Worm (Caenorhabditis elegans) whole organism, dauer: ENCODE data around the gene Y57G7A.3.
"Not testable (repeated sequence)": the region's sequence is repeated elsewhere in the genome, so short reads cannot be mapped to it uniquely, and the experiment has no call there.

Source experiments
- unc-62 ChIP-seq: sonication (generic microtip); optimal IDR thresholded peaks from 2 replicates; lab custom pipeline; 2017; ENCODE audit warnings: missing biosample characterization, missing genetic modification reagents, missing genetic modification characterization

Y57G7A.3 gene

DNA sequence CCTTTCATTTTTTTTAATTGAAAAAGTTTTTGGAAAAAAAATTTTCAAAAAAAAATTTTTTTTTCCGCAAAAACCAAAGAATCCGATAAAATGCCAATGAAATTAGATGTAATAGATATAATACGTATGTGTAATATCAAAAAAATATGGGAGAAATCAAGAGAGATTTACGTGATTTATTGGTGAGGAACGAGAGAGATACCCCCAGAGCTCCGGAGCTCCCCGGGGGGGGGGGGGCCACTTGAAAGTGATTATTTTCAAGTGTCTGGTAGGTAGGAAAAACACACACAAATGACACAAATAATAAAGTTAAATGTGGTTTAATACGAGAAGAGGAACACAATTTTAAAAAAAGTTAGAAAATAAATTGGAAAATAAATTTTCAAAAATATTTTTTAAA lies 8.8 kb upstream of the Y57G7A.3 start, which contains the start of gene Y57G7A.11:
Gene Y57G7A.11 (minus strand): TSS at position 101 of the 400 bp plus-strand sequence.
- TF ChIP-seq unc-62 (GFP tag; lab: Kevin White, UChicago), result no peak

DNA sequence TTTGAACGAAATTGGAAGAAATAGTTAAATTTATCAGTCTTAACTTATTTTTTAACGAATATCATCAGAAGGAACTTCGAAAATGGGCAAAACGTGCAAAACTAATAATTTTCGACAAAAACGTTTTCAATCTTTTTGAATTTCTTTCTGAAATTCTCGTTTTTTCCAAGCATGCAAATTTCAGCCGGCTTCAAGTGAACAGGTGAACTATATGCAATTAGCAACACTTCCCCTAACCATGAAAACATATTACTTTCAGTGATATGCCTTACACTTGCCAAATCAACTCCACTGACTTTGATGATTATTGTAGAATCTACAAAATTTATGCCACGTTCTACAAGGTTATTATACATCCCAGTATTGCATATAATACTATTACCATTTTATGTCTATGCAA lies 7.2 kb upstream of the Y57G7A.3 start, which contains the start of gene srz-63:
Gene srz-63 (plus strand): TSS at position 301 of the 400 bp plus-strand sequence.
- TF ChIP-seq unc-62 (GFP tag; lab: Kevin White, UChicago), result not testable (repeated sequence)

DNA sequence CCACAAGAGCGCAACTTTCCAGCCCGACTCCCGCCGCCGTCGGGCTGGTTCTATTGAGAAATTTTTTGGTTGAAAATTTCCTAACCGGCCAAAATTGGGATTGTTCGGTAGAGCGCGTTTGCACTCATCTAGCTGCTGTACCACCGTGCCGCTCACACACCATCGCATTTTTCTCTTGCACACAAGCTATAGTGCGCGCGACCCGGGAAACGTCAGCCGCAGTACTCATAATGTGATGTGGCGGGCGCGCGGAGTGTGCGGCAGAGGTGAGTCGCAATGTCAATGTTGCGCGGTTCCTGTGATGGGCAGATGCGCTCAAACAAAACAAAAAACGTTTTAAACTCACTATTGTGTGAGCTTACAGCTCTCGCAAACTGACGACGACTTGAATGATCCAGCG lies 597 bp upstream of the Y57G7A.3 start:
- no peak for TF ChIP-seq unc-62 (GFP tag; lab: Kevin White, UChicago)

DNA sequence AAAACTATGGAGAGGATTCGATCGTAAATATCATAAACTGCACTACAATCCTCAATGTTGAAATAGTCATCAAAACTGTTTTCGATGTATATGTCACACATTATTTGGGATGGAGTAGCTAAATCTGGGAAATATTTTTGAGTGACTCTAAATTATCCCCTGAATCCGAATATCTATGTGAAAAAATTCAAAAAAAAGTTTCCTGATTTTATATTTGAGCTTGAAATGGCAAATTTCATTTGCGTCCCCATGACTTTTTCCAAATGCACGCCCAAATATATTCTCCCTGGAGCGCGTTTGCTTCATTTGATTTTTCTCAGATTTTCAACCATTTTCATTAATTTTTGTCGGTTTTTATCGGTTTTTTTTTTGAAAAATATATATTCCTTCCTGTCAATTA lies 7.6 kb downstream of the Y57G7A.3 start, which contains the start of gene srz-64:
Gene srz-64 (minus strand): TSS at position 101 of the 400 bp plus-strand sequence.
- TF ChIP-seq unc-62 (GFP tag; lab: Kevin White, UChicago), result no peak

DNA sequence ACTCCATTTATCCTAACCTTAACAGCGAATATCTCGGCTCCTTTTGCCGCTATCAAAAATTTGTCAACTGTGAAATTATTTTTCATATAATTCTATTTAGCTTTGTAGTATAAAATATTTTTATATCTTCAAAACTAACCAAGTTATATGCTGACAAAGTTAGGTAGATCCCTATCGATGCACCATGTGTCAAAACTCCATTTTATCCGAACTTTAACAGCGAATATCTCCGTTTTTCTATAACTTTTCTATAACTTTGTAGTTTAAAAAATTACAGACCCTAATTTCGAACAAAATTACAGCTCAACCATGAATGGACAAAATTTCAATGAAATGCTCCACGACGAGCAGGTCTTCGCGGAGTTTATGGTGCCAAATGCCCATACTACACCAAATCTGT lies 10.2 kb downstream of the Y57G7A.3 start, which contains the start of gene Y57G7A.2:
Gene Y57G7A.2 (plus strand): TSS at position 301 of the 400 bp plus-strand sequence.
- no peak for TF ChIP-seq unc-62 (GFP tag; lab: Kevin White, UChicago)

DNA sequence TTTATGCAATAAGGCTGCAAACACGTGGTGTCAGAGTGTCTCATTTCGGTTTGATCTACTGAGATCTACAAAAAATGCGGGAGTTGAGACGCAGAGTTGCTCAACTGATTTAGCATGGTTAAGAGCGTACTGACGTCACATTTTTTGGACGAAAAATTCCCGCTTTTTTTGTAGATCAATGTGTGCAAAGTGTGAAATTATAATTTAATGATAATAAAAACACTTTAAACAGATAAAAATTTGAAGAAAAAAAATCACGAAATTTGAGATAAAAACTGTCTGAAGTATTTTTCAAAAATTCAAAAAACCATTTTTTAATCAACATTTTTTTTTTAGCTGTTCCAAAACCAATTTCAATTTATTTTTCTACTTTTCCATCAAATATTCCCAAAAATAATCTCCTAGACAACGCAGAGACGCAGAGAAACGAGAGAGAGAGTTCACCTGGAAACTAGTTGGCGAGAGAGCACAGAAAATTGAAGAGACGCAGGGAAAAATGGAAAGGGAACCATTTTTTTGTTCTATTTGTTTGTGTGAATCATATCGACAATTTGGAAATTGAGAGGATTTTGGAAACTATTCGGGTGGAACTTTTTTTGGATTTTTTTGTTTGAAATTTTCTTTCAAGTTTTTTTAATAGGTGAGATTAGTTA lies 11.6 kb downstream of the Y57G7A.3 start:
- no peak for TF ChIP-seq unc-62 (GFP tag; lab: Kevin White, UChicago)

DNA sequence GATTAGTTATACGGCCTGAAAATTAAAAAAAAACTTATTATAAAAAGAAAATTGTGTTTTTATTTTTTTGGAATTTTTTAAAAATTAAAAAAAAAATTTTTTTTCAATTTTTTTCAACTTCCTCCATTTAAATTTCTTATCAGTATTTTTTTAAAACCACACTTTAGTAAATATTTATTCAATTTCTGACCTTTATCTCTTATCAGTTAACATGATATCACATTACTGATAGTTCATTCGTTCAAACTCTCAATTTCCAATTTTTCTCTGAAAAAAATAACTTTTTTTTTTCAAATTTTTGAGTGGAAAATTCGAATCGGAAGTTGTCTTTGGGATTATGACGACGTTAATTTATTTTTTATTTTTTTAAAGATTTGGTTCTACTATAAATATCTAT lies 12.1 kb downstream of the Y57G7A.3 start:
- TF ChIP-seq unc-62 (GFP tag; lab: Kevin White, UChicago), result no peak

DNA sequence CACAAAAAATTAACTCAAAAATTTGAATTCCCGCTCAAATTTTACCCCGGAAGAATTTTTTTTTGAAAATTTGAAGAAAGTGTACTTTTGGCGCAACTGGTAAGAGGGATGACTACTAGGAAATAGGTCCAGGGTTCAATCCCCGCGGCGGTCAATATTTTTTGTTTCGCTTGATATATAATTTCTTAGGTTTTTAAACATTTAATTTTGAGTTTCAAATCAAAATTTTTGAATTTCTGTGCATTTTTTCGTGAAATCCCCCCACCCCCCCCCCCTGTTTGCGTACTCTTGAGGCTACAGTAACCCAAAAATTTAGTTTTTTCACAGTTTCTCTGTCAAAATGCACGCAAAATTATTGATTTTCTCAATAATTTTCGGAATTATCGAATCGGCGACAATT lies 12.6 kb downstream of the Y57G7A.3 start, which contains the start of gene Y57G7A.1:
Gene Y57G7A.1 (plus strand): TSS at position 301 of the 400 bp plus-strand sequence.
- no peak for TF ChIP-seq unc-62 (GFP tag; lab: Kevin White, UChicago)

DNA sequence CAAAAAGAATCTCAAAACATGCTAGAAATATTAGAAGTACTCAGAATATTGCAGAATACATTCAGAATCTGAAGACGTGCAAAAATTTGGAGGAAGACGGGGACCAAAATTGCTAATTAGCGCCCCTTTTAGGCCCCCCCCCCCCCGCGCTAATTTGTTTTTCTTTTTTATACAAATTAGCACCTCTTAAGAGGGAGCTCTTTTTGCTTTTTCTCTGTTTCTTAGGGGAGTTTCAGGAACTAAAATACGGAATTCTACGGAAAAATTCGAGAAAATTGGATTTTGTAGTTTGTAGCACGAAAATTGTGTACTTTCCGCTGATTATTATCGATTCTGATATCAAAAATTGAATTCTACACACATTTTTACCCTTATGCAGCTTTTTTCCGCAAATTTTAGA lies 16.0 kb downstream of the Y57G7A.3 start, which contains the start of gene glb-31:
Gene glb-31 (minus strand): TSS at position 101 of the 400 bp plus-strand sequence.
- TF ChIP-seq unc-62 (GFP tag; lab: Kevin White, UChicago), result no peak

DNA sequence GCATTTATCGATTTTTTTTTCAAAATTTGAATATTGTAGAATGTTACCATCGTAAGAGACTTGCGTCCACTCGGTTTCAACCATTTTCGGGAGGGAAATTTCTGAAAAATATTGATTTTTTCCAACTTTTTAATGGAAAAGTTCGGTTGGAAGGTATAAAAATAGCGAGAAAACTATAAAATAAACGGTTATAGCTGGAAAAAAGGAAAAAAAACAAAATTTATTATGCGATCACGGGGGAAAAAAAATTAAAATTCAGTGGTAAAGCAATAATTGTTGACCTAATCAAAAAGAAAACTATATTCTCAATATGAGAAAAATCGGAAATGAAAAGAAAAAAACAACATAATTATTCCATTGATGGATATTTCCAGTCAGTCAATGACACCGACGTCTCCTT lies 20.5 kb downstream of the Y57G7A.3 start, which contains the start of gene emc-2:
Gene emc-2 (minus strand): TSS at position 101 of the 400 bp plus-strand sequence.
- TF ChIP-seq unc-62 (GFP tag; lab: Kevin White, UChicago), result no peak

DNA sequence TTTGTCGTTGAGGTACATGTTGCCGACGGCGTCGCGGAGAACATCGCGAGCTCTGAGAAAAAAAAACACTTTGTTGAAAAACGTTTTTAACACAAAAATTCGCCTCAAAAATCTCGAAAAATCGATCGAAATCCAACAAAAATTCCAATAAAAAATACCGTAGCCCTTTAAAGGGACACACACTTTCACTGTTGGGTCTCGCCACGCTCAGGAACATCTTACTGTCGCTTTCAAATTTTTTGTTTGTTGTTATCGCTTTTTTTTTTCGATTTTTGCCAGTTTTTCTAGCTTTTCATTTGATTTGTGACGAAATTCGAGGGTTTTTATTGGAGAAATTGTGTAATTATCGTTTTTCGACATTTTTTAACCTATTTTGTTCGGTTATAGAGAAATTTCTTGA lies 21.0 kb downstream of the Y57G7A.3 start:
- TF ChIP-seq unc-62 (GFP tag; lab: Kevin White, UChicago), result no peak

DNA sequence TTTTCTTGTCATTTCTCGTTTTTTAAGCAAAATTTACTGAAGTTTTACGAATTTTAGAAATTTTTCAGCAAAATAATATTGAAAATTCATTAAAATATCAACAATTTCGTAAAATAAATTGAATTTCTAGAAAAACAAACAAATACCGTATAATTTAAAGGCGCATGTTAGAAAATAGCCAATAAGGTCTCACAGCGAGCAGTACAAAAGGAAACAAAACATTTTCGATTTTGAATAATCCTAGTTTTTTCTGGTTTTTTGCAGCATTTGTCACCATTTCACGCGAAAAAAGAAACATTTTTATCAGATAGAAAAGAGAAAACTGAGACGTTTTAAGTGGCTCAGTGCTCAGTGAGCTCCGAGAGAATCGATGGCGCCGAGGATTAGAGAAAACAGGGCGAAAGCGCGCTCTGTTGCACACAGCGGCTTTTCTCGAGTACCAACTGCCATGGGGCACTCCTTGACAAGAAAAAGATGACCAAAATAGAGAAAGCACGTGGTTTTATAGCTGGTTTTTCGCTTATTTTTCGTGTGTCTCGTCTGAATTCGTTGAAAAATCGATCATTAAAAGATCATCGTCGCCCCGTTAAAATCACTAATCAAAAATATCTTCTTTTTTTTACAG lies 24.4 kb downstream of the Y57G7A.3 start, which contains the start of the genes alh-6 and fcho-1:
Gene alh-6 (minus strand): TSS at position 242 of the 625 bp plus-strand sequence.
Gene fcho-1 (plus strand): TSS at position 624 of the 625 bp plus-strand sequence.
- no peak for TF ChIP-seq unc-62 (GFP tag; lab: Kevin White, UChicago)

DNA sequence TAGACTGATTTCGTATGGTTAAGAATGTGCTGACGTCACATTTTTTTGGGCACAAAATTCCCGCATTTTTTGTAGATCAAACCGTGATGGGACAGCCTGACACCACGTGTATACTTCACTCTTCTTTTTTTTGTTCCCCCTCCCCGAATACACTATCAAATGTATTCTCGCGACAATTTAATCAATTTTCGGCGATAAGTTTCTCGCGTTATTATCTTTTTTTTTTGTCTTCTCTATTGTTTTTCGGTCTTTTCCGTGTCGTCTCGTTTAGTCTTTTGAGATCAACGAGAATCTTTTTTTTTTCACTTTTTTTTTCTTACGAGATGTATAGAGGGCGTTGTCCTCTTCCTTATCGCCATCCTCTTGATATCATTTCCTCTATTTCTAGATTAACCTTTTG lies 29.7 kb downstream of the Y57G7A.3 start:
- no peak for TF ChIP-seq unc-62 (GFP tag; lab: Kevin White, UChicago)

DNA sequence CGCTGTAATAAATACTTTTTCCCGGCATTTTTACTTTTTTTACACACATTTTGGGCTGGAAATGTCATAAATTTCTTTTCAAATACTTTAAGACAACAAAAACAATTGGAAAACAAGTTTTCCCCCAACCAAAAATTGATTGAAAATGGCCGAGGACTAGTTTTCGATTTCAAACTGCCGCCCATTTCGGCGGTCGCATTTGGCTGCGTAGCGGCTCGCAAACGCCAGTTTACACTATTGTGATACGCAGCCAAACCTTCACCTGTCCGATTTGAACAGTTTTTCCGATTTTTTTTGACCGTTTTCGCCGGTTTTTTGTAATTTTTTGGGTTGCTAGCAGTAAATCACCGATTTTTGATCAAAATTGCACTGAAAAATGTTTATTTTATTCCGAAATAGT lies 34.8 kb downstream of the Y57G7A.3 start:
- TF ChIP-seq unc-62 (GFP tag; lab: Kevin White, UChicago), result no peak

DNA sequence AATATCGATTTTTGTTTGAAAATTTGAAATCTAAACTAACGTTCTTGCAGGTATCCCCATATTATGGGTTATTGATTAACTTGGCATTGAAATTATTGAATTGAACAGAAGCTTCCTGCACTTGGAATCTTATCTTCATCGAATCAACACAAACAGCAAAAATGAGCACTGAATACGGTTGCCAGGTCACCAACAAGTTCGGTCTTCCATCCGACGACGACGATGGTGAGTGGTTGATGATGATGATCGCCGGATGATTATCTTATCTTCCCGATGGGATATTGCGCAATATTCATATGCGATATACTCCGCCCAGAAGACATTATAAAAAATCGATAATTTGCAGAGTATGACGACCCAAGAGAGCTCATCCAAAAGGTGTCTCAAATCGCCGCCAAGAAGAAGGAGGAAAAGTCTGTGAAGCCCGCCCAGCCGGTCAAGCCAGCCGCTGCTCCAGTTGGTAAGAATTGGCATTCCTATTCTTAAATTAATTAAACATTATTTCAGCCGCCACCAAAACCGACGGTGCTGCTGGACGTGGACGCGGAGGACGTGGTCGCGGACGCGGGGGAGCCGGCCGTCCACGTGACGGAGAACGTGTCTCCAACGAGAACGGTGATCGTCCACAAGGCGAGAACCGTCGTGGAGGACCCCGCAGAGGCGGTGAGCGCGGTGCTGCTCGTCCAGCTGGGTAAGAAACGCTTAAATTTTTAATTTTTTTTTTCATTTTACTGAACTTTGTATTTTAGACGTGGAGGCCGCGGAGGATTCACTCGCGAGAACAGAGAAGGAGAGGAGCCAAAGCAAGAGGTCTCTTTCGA lies 35.6 kb downstream of the Y57G7A.3 start, which contains the start of gene vig-1:
Gene vig-1 (plus strand): TSS at position 51 of the 821 bp plus-strand sequence.
- no peak for TF ChIP-seq unc-62 (GFP tag; lab: Kevin White, UChicago)
